Comparison of ENCODE assay signal across 1 fruit fly cellular context in genomic region chr2L:8825222-8825869, dm6.
TF ChIP-seq lines count a peak whose summit lies in the region.

Gene SoxN (plus strand): TSS chr2L:8825645.

TF ChIP-seq in whole organism, embryonic, 481 proteins besides CTCF, POLR2A, EP300 and RAD21 (continued from another document and continues in another):
- peak; percentile 74 for TF ChIP-seq sna (GFP tag; IDR thresholded peaks at IDR 0.05; lab: Robert Waterston, UW; ENCODE audit: partially characterized antibody)
- peak; percentile 16 for TF ChIP-seq CG12769 (tag; optimal IDR thresholded peaks at IDR 0.05; lab: Kevin White, UChicago)
- TF ChIP-seq ash1 (GFP tag; optimal IDR thresholded peaks at IDR 0.05; lab: Kevin White, UChicago): peak; percentile 60
- TF ChIP-seq CG17912 (GFP tag; optimal IDR thresholded peaks at IDR 0.05; lab: Kevin White, UChicago): no peak
- peak; percentile 99 for TF ChIP-seq abd-A (tag; optimal IDR thresholded peaks at IDR 0.05; lab: Kevin White, UChicago)
- peak; percentile 48; the same call in 1 of the 3 replicates for TF ChIP-seq so (GFP tag; IDR thresholded peaks at IDR 0.05; lab: Robert Waterston, UW)
- peak; percentile 17 for TF ChIP-seq mirr (GFP tag; optimal IDR thresholded peaks at IDR 0.05; lab: Kevin White, UChicago)
- TF ChIP-seq E2f2 (GFP tag; IDR thresholded peaks at IDR 0.05; lab: Robert Waterston, UW): peak; percentile 28
- TF ChIP-seq CG3407 (GFP tag; optimal IDR thresholded peaks at IDR 0.05; lab: Kevin White, UChicago): peak; percentile 100
- TF ChIP-seq Adf1 (GFP tag; IDR thresholded peaks at IDR 0.05; lab: Robert Waterston, UW): peak; percentile 92
- TF ChIP-seq Hsf (GFP tag; optimal IDR thresholded peaks at IDR 0.05; lab: Kevin White, UChicago): no peak
- TF ChIP-seq ara (GFP tag; IDR thresholded peaks at IDR 0.05; lab: Robert Waterston, UW): no peak
- no peak for TF ChIP-seq CG18262 (tag; optimal IDR thresholded peaks at IDR 0.05; lab: Kevin White, UChicago)
- TF ChIP-seq Hr39 (optimal IDR thresholded peaks at IDR 0.05; lab: Kevin White, UChicago): no peak
- TF ChIP-seq tgo (GFP tag; IDR thresholded peaks at IDR 0.05; lab: Robert Waterston, UW): no peak
- TF ChIP-seq peb (GFP tag; IDR thresholded peaks at IDR 0.05; lab: Robert Waterston, UW): no peak
- TF ChIP-seq CG8290 (GFP tag; optimal IDR thresholded peaks at IDR 0.05; lab: Kevin White, UChicago): no peak
- TF ChIP-seq CG8290 (tag; optimal IDR thresholded peaks at IDR 0.05; lab: Kevin White, UChicago): peak in 1 of 2 experiments; percentile 37
- no peak for TF ChIP-seq Sry-δ (GFP tag; optimal IDR thresholded peaks at IDR 0.05; lab: Kevin White, UChicago)
- TF ChIP-seq CG17829 (tag; optimal IDR thresholded peaks at IDR 0.05; lab: Kevin White, UChicago): peak; percentile 44
- no peak for TF ChIP-seq Dip2 (GFP tag; IDR thresholded peaks at IDR 0.05; lab: Robert Waterston, UW)
- no peak for TF ChIP-seq lov (optimal IDR thresholded peaks at IDR 0.05; lab: Kevin White, UChicago)
- TF ChIP-seq lov (GFP tag; IDR thresholded peaks at IDR 0.05; lab: Robert Waterston, UW): no peak
- no peak for TF ChIP-seq CG13775 (GFP tag; optimal IDR thresholded peaks at IDR 0.05; lab: Kevin White, UChicago)
- TF ChIP-seq chn (GFP tag; optimal IDR thresholded peaks at IDR 0.05; lab: Kevin White, UChicago): peak; percentile 57
- TF ChIP-seq CG13424 (tag; optimal IDR thresholded peaks at IDR 0.05; lab: Kevin White, UChicago): no peak
- TF ChIP-seq CG6175 (GFP tag; IDR thresholded peaks at IDR 0.05; lab: Robert Waterston, UW): peak; percentile 75; the same call in 2 of the 3 replicates
- TF ChIP-seq ATbp (GFP tag; optimal IDR thresholded peaks at IDR 0.05; lab: Kevin White, UChicago): no peak
- TF ChIP-seq wdn (GFP tag; IDR thresholded peaks at IDR 0.05; lab: Robert Waterston, UW): no peak
- no peak for TF ChIP-seq CG9215 (GFP tag; IDR thresholded peaks at IDR 0.05; lab: Robert Waterston, UW)
- TF ChIP-seq ato (GFP tag; IDR thresholded peaks at IDR 0.05; lab: Robert Waterston, UW; ENCODE audit: partially characterized antibody): 0 out of 2 replicates have a peak, but pooled peaks have one; percentile 14
- TF ChIP-seq Poxn (GFP tag; IDR thresholded peaks at IDR 0.05; lab: Robert Waterston, UW): no peak
- TF ChIP-seq aop (GFP tag; IDR thresholded peaks at IDR 0.05; lab: Robert Waterston, UW): no peak
- TF ChIP-seq CG11398 (GFP tag; optimal IDR thresholded peaks at IDR 0.05; lab: Kevin White, UChicago): no peak
- TF ChIP-seq rib (GFP tag; IDR thresholded peaks at IDR 0.05; lab: Robert Waterston, UW): peak; percentile 82
- TF ChIP-seq CG1792 (GFP tag; optimal IDR thresholded peaks at IDR 0.05; lab: Kevin White, UChicago): no peak
- TF ChIP-seq onecut (GFP tag; IDR thresholded peaks at IDR 0.05; lab: Robert Waterston, UW): peak; percentile 100
- TF ChIP-seq CG15479 (GFP tag; optimal IDR thresholded peaks at IDR 0.05; lab: Kevin White, UChicago): peak; percentile 99
- TF ChIP-seq zfh2 (GFP tag; optimal IDR thresholded peaks at IDR 0.05; lab: Kevin White, UChicago): no peak
- TF ChIP-seq CrebB (tag; optimal IDR thresholded peaks at IDR 0.05; lab: Kevin White, UChicago): peak; percentile 52
- peak; percentile 17 for TF ChIP-seq Side (GFP tag; optimal IDR thresholded peaks at IDR 0.05; lab: Kevin White, UChicago)
- TF ChIP-seq CG4730 (GFP tag; IDR thresholded peaks at IDR 0.05; lab: Robert Waterston, UW): no peak
- TF ChIP-seq CG17568 (GFP tag; optimal IDR thresholded peaks at IDR 0.05; lab: Kevin White, UChicago): no peak
- no peak for TF ChIP-seq CG11723 (GFP tag; optimal IDR thresholded peaks at IDR 0.05; lab: Kevin White, UChicago)
- peak; percentile 81 for TF ChIP-seq chm (GFP tag; IDR thresholded peaks at IDR 0.05; lab: Robert Waterston, UW)
- TF ChIP-seq CG2202 (tag; optimal IDR thresholded peaks at IDR 0.05; lab: Kevin White, UChicago): peak; percentile 7
- no peak for TF ChIP-seq emc (GFP tag; optimal IDR thresholded peaks at IDR 0.05; lab: Kevin White, UChicago)
- no peak for TF ChIP-seq ab (GFP tag; optimal IDR thresholded peaks at IDR 0.05; lab: Kevin White, UChicago)
- no peak for TF ChIP-seq HLH3B (GFP tag; IDR thresholded peaks at IDR 0.05; lab: Robert Waterston, UW)
- TF ChIP-seq Stat92E (GFP tag; optimal IDR thresholded peaks at IDR 0.05; lab: Kevin White, UChicago): peak in 1 of 3 experiments; percentile 67
- TF ChIP-seq CG11247 (GFP tag; IDR thresholded peaks at IDR 0.05; lab: Robert Waterston, UW): peak; percentile 36; the same call in 1 of the 2 replicates
- no peak for TF ChIP-seq CG7745 (tag; optimal IDR thresholded peaks at IDR 0.05; lab: Kevin White, UChicago)
- no peak for TF ChIP-seq tx (GFP tag; optimal IDR thresholded peaks at IDR 0.05; lab: Kevin White, UChicago)
- no peak for TF ChIP-seq ttk (GFP tag; IDR thresholded peaks at IDR 0.05; lab: Robert Waterston, UW)
- no peak for TF ChIP-seq CG3995 (GFP tag; optimal IDR thresholded peaks at IDR 0.05; lab: Kevin White, UChicago)
- no peak; the same call in 1 of the 2 replicates for TF ChIP-seq Drgx (GFP tag; IDR thresholded peaks at IDR 0.05; lab: Robert Waterston, UW)
- TF ChIP-seq Dref (GFP tag; IDR thresholded peaks at IDR 0.05; lab: Robert Waterston, UW): no peak
- TF ChIP-seq bbx (GFP tag; IDR thresholded peaks at IDR 0.05; lab: Robert Waterston, UW; ENCODE audit: partially characterized antibody): peak; percentile 59; the same call in 1 of the 2 replicates
- no peak for TF ChIP-seq CG12744 (GFP tag; optimal IDR thresholded peaks at IDR 0.05; lab: Kevin White, UChicago)
- no peak for TF ChIP-seq bab2 (GFP tag; optimal IDR thresholded peaks at IDR 0.05; lab: Kevin White, UChicago)
- no peak for TF ChIP-seq grn (GFP tag; optimal IDR thresholded peaks at IDR 0.05; lab: Kevin White, UChicago)
- TF ChIP-seq vvl (GFP tag; IDR thresholded peaks at IDR 0.05; lab: Robert Waterston, UW): peak; percentile 73; the same call in 1 of the 2 replicates
- TF ChIP-seq maf-S (GFP tag; optimal IDR thresholded peaks at IDR 0.05; lab: Kevin White, UChicago): no peak
- TF ChIP-seq CG6683 (GFP tag; optimal IDR thresholded peaks at IDR 0.05; lab: Kevin White, UChicago): no peak
- TF ChIP-seq zen2 (GFP tag; IDR thresholded peaks at IDR 0.05; lab: Robert Waterston, UW; ENCODE audit: partially characterized antibody): peak; percentile 45; the same call in 2 of the 3 replicates
- TF ChIP-seq CG14860 (GFP tag; IDR thresholded peaks at IDR 0.05; lab: Robert Waterston, UW; ENCODE audit: partially characterized antibody): 0 out of 3 replicates have a peak, but pooled peaks have one; percentile 34
- TF ChIP-seq CG16863 (GFP tag; optimal IDR thresholded peaks at IDR 0.05; lab: Kevin White, UChicago): no peak
- TF ChIP-seq CG16779 (GFP tag; IDR thresholded peaks at IDR 0.05; lab: Robert Waterston, UW): peak; percentile 45; the same call in 1 of the 2 replicates
- TF ChIP-seq Nf-YC (tag; optimal IDR thresholded peaks at IDR 0.05; lab: Kevin White, UChicago): peak; percentile 100
- TF ChIP-seq MTF-1 (GFP tag; optimal IDR thresholded peaks at IDR 0.05; lab: Kevin White, UChicago; ENCODE audit: borderline replicate concordance): peak; percentile 11
- TF ChIP-seq NFAT (GFP tag; IDR thresholded peaks at IDR 0.05; lab: Robert Waterston, UW): no peak; the same call in 1 of the 2 replicates
- peak; percentile 90 for TF ChIP-seq CG5180 (GFP tag; optimal IDR thresholded peaks at IDR 0.05; lab: Kevin White, UChicago)
- TF ChIP-seq chinmo (GFP tag; IDR thresholded peaks at IDR 0.05; lab: Robert Waterston, UW; ENCODE audit: partially characterized antibody): peak; percentile 94
- no peak for TF ChIP-seq p53 (GFP tag; optimal IDR thresholded peaks at IDR 0.05; lab: Kevin White, UChicago)
- no peak for TF ChIP-seq dm (GFP tag; optimal IDR thresholded peaks at IDR 0.05; lab: Kevin White, UChicago)
- no peak for TF ChIP-seq Asciz (GFP tag; optimal IDR thresholded peaks at IDR 0.05; lab: Kevin White, UChicago)
- TF ChIP-seq NK7.1 (GFP tag; optimal IDR thresholded peaks at IDR 0.05; lab: Kevin White, UChicago): peak; percentile 15
- no peak for TF ChIP-seq tio (GFP tag; optimal IDR thresholded peaks at IDR 0.05; lab: Kevin White, UChicago)
- TF ChIP-seq CG7786 (GFP tag; optimal IDR thresholded peaks at IDR 0.05; lab: Kevin White, UChicago): no peak
- TF ChIP-seq CG7839 (tag; optimal IDR thresholded peaks at IDR 0.05; lab: Kevin White, UChicago): peak; percentile 5
- no peak for TF ChIP-seq ftz-f1 (GFP tag; optimal IDR thresholded peaks at IDR 0.05; lab: Kevin White, UChicago)
- TF ChIP-seq chif (GFP tag; optimal IDR thresholded peaks at IDR 0.05; lab: Kevin White, UChicago): peak in 1 of 2 experiments; percentile 14
- peak; percentile 68 for TF ChIP-seq jing (GFP tag; optimal IDR thresholded peaks at IDR 0.05; lab: Kevin White, UChicago)
- 0 out of 2 replicates have a peak, but pooled peaks have one; percentile 20 for TF ChIP-seq Ptx1 (GFP tag; IDR thresholded peaks at IDR 0.05; lab: Robert Waterston, UW)
- TF ChIP-seq Sry-β (GFP tag; optimal IDR thresholded peaks at IDR 0.05; lab: Kevin White, UChicago): no peak
- TF ChIP-seq Mrtf (GFP tag; IDR thresholded peaks at IDR 0.05; lab: Robert Waterston, UW): no peak
- no peak for TF ChIP-seq esg (GFP tag; conservative IDR thresholded peaks at IDR 0.05; lab: Robert Waterston, UW)
- no peak for TF ChIP-seq az2 (GFP tag; optimal IDR thresholded peaks at IDR 0.05; lab: Kevin White, UChicago)
- no peak for TF ChIP-seq CG4328 (GFP tag; optimal IDR thresholded peaks at IDR 0.05; lab: Kevin White, UChicago)
- peak; percentile 63 for TF ChIP-seq nmo (GFP tag; optimal IDR thresholded peaks at IDR 0.05; lab: Kevin White, UChicago)
- no peak; the same call in 2 of the 3 replicates for TF ChIP-seq Doc3 (GFP tag; IDR thresholded peaks at IDR 0.05; lab: Robert Waterston, UW; ENCODE audit: partially characterized antibody)
- no peak for TF ChIP-seq Doc2 (GFP tag; IDR thresholded peaks at IDR 0.05; lab: Robert Waterston, UW)
- peak; percentile 28 for TF ChIP-seq run (tag; optimal IDR thresholded peaks at IDR 0.05; lab: Kevin White, UChicago)
- TF ChIP-seq BtbVII (GFP tag; optimal IDR thresholded peaks at IDR 0.05; lab: Kevin White, UChicago): no peak
- no peak for TF ChIP-seq stwl (tag; optimal IDR thresholded peaks at IDR 0.05; lab: Kevin White, UChicago)
- TF ChIP-seq CG14667 (GFP tag; IDR thresholded peaks at IDR 0.05; lab: Robert Waterston, UW): no peak
- TF ChIP-seq sd (tag; optimal IDR thresholded peaks at IDR 0.05; lab: Kevin White, UChicago): peak; percentile 90
- no peak for TF ChIP-seq Sox102F (GFP tag; optimal IDR thresholded peaks at IDR 0.05; lab: Kevin White, UChicago)
- no peak for TF ChIP-seq CG30403 (GFP tag; optimal IDR thresholded peaks at IDR 0.05; lab: Kevin White, UChicago)
- no peak for TF ChIP-seq croc (GFP tag; conservative IDR thresholded peaks at IDR 0.05; lab: Robert Waterston, UW)
- no peak for TF ChIP-seq CG2889 (GFP tag; IDR thresholded peaks at IDR 0.05; lab: Robert Waterston, UW)
- TF ChIP-seq CG2120 (GFP tag; optimal IDR thresholded peaks at IDR 0.05; lab: Kevin White, UChicago): no peak
- TF ChIP-seq cas (GFP tag; IDR thresholded peaks at IDR 0.05; lab: Robert Waterston, UW): no peak
- peak; percentile 89 for TF ChIP-seq CG11504 (tag; optimal IDR thresholded peaks at IDR 0.05; lab: Kevin White, UChicago)
- no peak for TF ChIP-seq trem (tag; optimal IDR thresholded peaks at IDR 0.05; lab: Kevin White, UChicago)
- no peak for TF ChIP-seq CG12219 (GFP tag; optimal IDR thresholded peaks at IDR 0.05; lab: Kevin White, UChicago)
- no peak for TF ChIP-seq Eip74EF (GFP tag; optimal IDR thresholded peaks at IDR 0.05; lab: Kevin White, UChicago)
- peak; percentile 4 for TF ChIP-seq CG10979 (tag; optimal IDR thresholded peaks at IDR 0.05; lab: Kevin White, UChicago)
- no peak for TF ChIP-seq Ets65A (GFP tag; lab: Kevin White, UChicago)
- TF ChIP-seq knrl (GFP tag; IDR thresholded peaks at IDR 0.05; lab: Robert Waterston, UW; ENCODE audit: partially characterized antibody): no peak
- TF ChIP-seq CG14441 (GFP tag; IDR thresholded peaks at IDR 0.05; lab: Robert Waterston, UW): no peak
- TF ChIP-seq Myb (GFP tag; optimal IDR thresholded peaks at IDR 0.05; lab: Kevin White, UChicago): no peak
- TF ChIP-seq CkIIα-i1 (GFP tag; IDR thresholded peaks at IDR 0.05; lab: Robert Waterston, UW): no peak
- no peak for TF ChIP-seq fd64A (GFP tag; optimal IDR thresholded peaks at IDR 0.05; lab: Kevin White, UChicago)
- peak; percentile 84 for TF ChIP-seq CG10543 (GFP tag; optimal IDR thresholded peaks at IDR 0.05; lab: Kevin White, UChicago)
- no peak for TF ChIP-seq Blimp-1 (GFP tag; optimal IDR thresholded peaks at IDR 0.05; lab: Kevin White, UChicago)
- no peak for TF ChIP-seq crp (GFP tag; optimal IDR thresholded peaks at IDR 0.05; lab: Kevin White, UChicago)
- TF ChIP-seq Rx (GFP tag; IDR thresholded peaks at IDR 0.05; lab: Robert Waterston, UW): no peak
- TF ChIP-seq Bdp1 (GFP tag; optimal IDR thresholded peaks at IDR 0.05; lab: Kevin White, UChicago): no peak
- peak; percentile 61 for TF ChIP-seq CoRest (tag; optimal IDR thresholded peaks at IDR 0.05; lab: Kevin White, UChicago)
- no peak for TF ChIP-seq YL-1 (GFP tag; optimal IDR thresholded peaks at IDR 0.05; lab: Kevin White, UChicago)
- peak; percentile 42; the same call in 1 of the 2 replicates for TF ChIP-seq Bgb (GFP tag; IDR thresholded peaks at IDR 0.05; lab: Robert Waterston, UW; ENCODE audit: partially characterized antibody)
- TF ChIP-seq CG7271 (tag; optimal IDR thresholded peaks at IDR 0.05; lab: Kevin White, UChicago): no peak
- peak; percentile 21; the same call in 1 of the 2 replicates for TF ChIP-seq MBD-R2 (GFP tag; IDR thresholded peaks at IDR 0.05; lab: Robert Waterston, UW)
- TF ChIP-seq amos (GFP tag; IDR thresholded peaks at IDR 0.05; lab: Robert Waterston, UW; ENCODE audit: partially characterized antibody): peak; percentile 49
- no peak for TF ChIP-seq Meics (GFP tag; optimal IDR thresholded peaks at IDR 0.05; lab: Kevin White, UChicago)
- TF ChIP-seq Awh (GFP tag; IDR thresholded peaks at IDR 0.05; lab: Robert Waterston, UW): peak; percentile 32; the same call in 1 of the 2 replicates
- no peak for TF ChIP-seq slou (GFP tag; optimal IDR thresholded peaks at IDR 0.05; lab: Kevin White, UChicago)
- peak; percentile 3; the same call in 1 of the 2 replicates for TF ChIP-seq Xrp1 (GFP tag; IDR thresholded peaks at IDR 0.05; lab: Robert Waterston, UW)
- TF ChIP-seq CG3847 (GFP tag; IDR thresholded peaks at IDR 0.05; lab: Robert Waterston, UW): no peak
- no peak for TF ChIP-seq CG8765 (GFP tag; IDR thresholded peaks at IDR 0.05; lab: Robert Waterston, UW)
- no peak for TF ChIP-seq Elba2 (GFP tag; optimal IDR thresholded peaks at IDR 0.05; lab: Kevin White, UChicago)
- TF ChIP-seq Lim3 (GFP tag; IDR thresholded peaks at IDR 0.05; lab: Robert Waterston, UW): no peak
